Fruit fly (Drosophila melanogaster) whole organism, wandering third instar larva: Measurements from ENCODE around the gene CG31077.
A peak's percentile ranks its signal among the peaks of the same experiment; 100 is the strongest.

Experiments used
- Abd-B ChIP-seq: fragments of >200 bp; optimal IDR thresholded peaks from 2 replicates; lab custom pipeline; 2017; ENCODE audit warnings: missing biosample characterization, missing genetic modification characterization
- CG32264 ChIP-seq: fragments of 200-800 bp; sonication (Bioruptor generic); optimal IDR thresholded peaks from 2 replicates; lab custom pipeline; 2016; ENCODE audit warnings: missing biosample characterization, missing genetic modification characterization
- CG9705 ChIP-seq: fragments of 200-800 bp; sonication (Bioruptor generic); optimal IDR thresholded peaks from 2 replicates; lab custom pipeline; 2018; ENCODE audit warnings: missing biosample characterization, mild to moderate bottlenecking, missing genetic modification characterization
- CrebA ChIP-seq: fragments of 200-800 bp; sonication (Bioruptor generic); optimal IDR thresholded peaks from 2 replicates; lab custom pipeline; 2016; ENCODE audit warnings: missing biosample characterization, mild to moderate bottlenecking, missing genetic modification characterization, borderline replicate concordance
- Dfd ChIP-seq: fragments of >200 bp; optimal IDR thresholded peaks from 2 replicates; lab custom pipeline; 2017; ENCODE audit warnings: missing biosample characterization, missing genetic modification characterization
- Dif ChIP-seq: fragments of 200-275, 200-300 bp; sonication (Bioruptor generic); optimal IDR thresholded peaks from 2 replicates; lab custom pipeline; 2018; ENCODE audit warnings: missing biosample characterization, missing genetic modification characterization; ENCODE audit not compliant: partially characterized antibody
- GATAd ChIP-seq: sonication (Bioruptor generic); optimal IDR thresholded peaks from 2 replicates; lab custom pipeline; 2016; ENCODE audit warnings: missing biosample characterization, missing genetic modification characterization
- HLH106 ChIP-seq: fragments of 200-800 bp; optimal IDR thresholded peaks from 3 replicates; lab custom pipeline; 2019; ENCODE audit warnings: missing biosample characterization, mild to moderate bottlenecking, missing genetic modification characterization, moderate library complexity
- Hnf4 ChIP-seq: fragments of 200-800 bp; sonication (Bioruptor generic); optimal IDR thresholded peaks from 2 replicates; lab custom pipeline; 2016; ENCODE audit warnings: missing biosample characterization, mild to moderate bottlenecking, missing genetic modification characterization
- Hr78 ChIP-seq: fragments of >200 bp; optimal IDR thresholded peaks from 2 replicates; lab custom pipeline; 2017; ENCODE audit warnings: missing biosample characterization, missing genetic modification characterization
- Hr83 ChIP-seq: fragments of 200-300 bp; sonication (Bioruptor generic); optimal IDR thresholded peaks from 2 replicates; lab custom pipeline; 2016; ENCODE audit warnings: missing biosample characterization, mild to moderate bottlenecking, missing genetic modification characterization, moderate library complexity; ENCODE audit not compliant: poor library complexity, severe bottlenecking
- Jra ChIP-seq: sonication (Bioruptor generic); optimal IDR thresholded peaks from 2 replicates; lab custom pipeline; 2016; ENCODE audit warnings: missing biosample characterization, missing genetic modification characterization
- Mio ChIP-seq: sonication (Bioruptor generic); optimal IDR thresholded peaks from 2 replicates; lab custom pipeline; 2016; ENCODE audit warnings: missing biosample characterization, missing genetic modification characterization
- Myc ChIP-seq: fragments of >200 bp; optimal IDR thresholded peaks from 2 replicates; lab custom pipeline; 2017
- N ChIP-seq: fragments of >200 bp; optimal IDR thresholded peaks from 2 replicates; lab custom pipeline; 2018; ENCODE audit warnings: missing biosample characterization, missing external identifiers, missing genetic modification characterization
- OdsH ChIP-seq: fragments of 200-800 bp; sonication (Bioruptor generic); optimal IDR thresholded peaks from 2 replicates; lab custom pipeline; 2016; ENCODE audit warnings: missing biosample characterization, mild to moderate bottlenecking, missing genetic modification characterization
- Rel ChIP-seq, 2 experiments: fragments of 200-800 bp; sonication (Bioruptor generic) in 1 of 2; optimal IDR thresholded peaks; 2 replicates in 1 of 2; 3 replicates in 1 of 2; lab custom pipeline; 2016 to 2019; ENCODE audit warnings: mild to moderate bottlenecking in 2 of 2, missing biosample characterization in 2 of 2, missing genetic modification characterization in 2 of 2, moderate library complexity in 1 of 2
- Sp1 ChIP-seq: fragments of 200-800 bp; sonication (Bioruptor generic); optimal IDR thresholded peaks from 3 replicates; lab custom pipeline; 2019; ENCODE audit warnings: missing biosample characterization, mild to moderate bottlenecking, missing genetic modification characterization, moderate library complexity
- Vsx2 ChIP-seq: fragments of 200-300, 225-300 bp; sonication (Bioruptor generic); optimal IDR thresholded peaks from 2 replicates; lab custom pipeline; 2018; ENCODE audit warnings: missing biosample characterization, missing genetic modification characterization; ENCODE audit not compliant: partially characterized antibody
- br ChIP-seq: fragments of 200-800 bp; sonication (Bioruptor generic); optimal IDR thresholded peaks from 2 replicates; lab custom pipeline; 2016; ENCODE audit warnings: missing biosample characterization, missing genetic modification characterization
- brk ChIP-seq: fragments of 200-800 bp; sonication (Bioruptor generic); optimal IDR thresholded peaks from 2 replicates; lab custom pipeline; 2016; ENCODE audit warnings: missing biosample characterization, mild to moderate bottlenecking, missing genetic modification characterization
- dl ChIP-seq, 2 experiments: fragments of 175-275, 200-275 bp in 1 of 2; fragments of 200-275 bp in 1 of 2; sonication (Bioruptor generic); optimal IDR thresholded peaks; lab custom pipeline; 2018; ENCODE audit warnings: mild to moderate bottlenecking in 2 of 2, missing biosample characterization in 2 of 2, missing genetic modification characterization in 2 of 2, moderate library complexity in 2 of 2; ENCODE audit not compliant: partially characterized antibody in 2 of 2, insufficient read depth in 1 of 2
- dmrt93B ChIP-seq: fragments of 200-800 bp; sonication (Bioruptor generic); optimal IDR thresholded peaks from 2 replicates; lab custom pipeline; 2018; ENCODE audit warnings: missing biosample characterization, mild to moderate bottlenecking, missing genetic modification characterization
- dsf ChIP-seq: sonication (Bioruptor generic); optimal IDR thresholded peaks from 2 replicates; lab custom pipeline; 2016; ENCODE audit warnings: missing biosample characterization, missing genetic modification characterization, borderline replicate concordance
- ey ChIP-seq: fragments of 200-800 bp; sonication (Bioruptor generic); optimal IDR thresholded peaks from 2 replicates; lab custom pipeline; 2016; ENCODE audit warnings: missing biosample characterization, missing genetic modification characterization
- foxo ChIP-seq, 2 experiments: fragments of 200-800 bp; sonication (Bioruptor generic); optimal IDR thresholded peaks; 2 replicates in 1 of 2; 3 replicates in 1 of 2; lab custom pipeline; 2016 to 2017; ENCODE audit warnings: missing biosample characterization in 2 of 2, missing genetic modification characterization in 2 of 2
- fru ChIP-seq: fragments of 200-800 bp; sonication (Bioruptor generic); optimal IDR thresholded peaks from 3 replicates; lab custom pipeline; 2016; ENCODE audit warnings: missing biosample characterization, mild to moderate bottlenecking, missing genetic modification characterization
- h ChIP-seq: fragments of 200-800 bp; sonication (Bioruptor generic); optimal IDR thresholded peaks from 3 replicates; lab custom pipeline; 2016; ENCODE audit warnings: missing biosample characterization, mild to moderate bottlenecking, missing genetic modification characterization
- jim ChIP-seq: fragments of 175-275, 200-325 bp; sonication (Bioruptor generic); optimal IDR thresholded peaks from 2 replicates; lab custom pipeline; 2016; ENCODE audit warnings: missing biosample characterization, mild to moderate bottlenecking, missing genetic modification characterization
- lola ChIP-seq: fragments of >200 bp; optimal IDR thresholded peaks from 2 replicates; lab custom pipeline; 2017; ENCODE audit warnings: missing biosample characterization, missing genetic modification characterization
- pan ChIP-seq: fragments of >200 bp; optimal IDR thresholded peaks from 2 replicates; lab custom pipeline; 2017
- psq ChIP-seq: fragments of 200-800 bp; sonication (Bioruptor generic); optimal IDR thresholded peaks from 3 replicates; lab custom pipeline; 2017; ENCODE audit warnings: missing biosample characterization, mild to moderate bottlenecking, missing genetic modification characterization, moderate library complexity
- rgr ChIP-seq: fragments of 200-800 bp; sonication (Bioruptor generic); optimal IDR thresholded peaks from 3 replicates; lab custom pipeline; 2016; ENCODE audit warnings: missing biosample characterization, mild to moderate bottlenecking, missing genetic modification characterization
- sage ChIP-seq: fragments of 200-800 bp; sonication (Bioruptor generic); optimal IDR thresholded peaks from 2 replicates; lab custom pipeline; 2016; ENCODE audit warnings: missing biosample characterization, mild to moderate bottlenecking, missing genetic modification characterization
- sv ChIP-seq: fragments of 200-800 bp; sonication (Bioruptor generic); optimal IDR thresholded peaks from 3 replicates; lab custom pipeline; 2016; ENCODE audit warnings: missing biosample characterization, missing genetic modification characterization
- tai ChIP-seq: sonication (Bioruptor generic); optimal IDR thresholded peaks from 2 replicates; lab custom pipeline; 2016; ENCODE audit warnings: missing biosample characterization, missing genetic modification characterization
- usp ChIP-seq: fragments of >200 bp; optimal IDR thresholded peaks from 2 replicates; lab custom pipeline; 2017; ENCODE audit warnings: missing biosample characterization, missing genetic modification characterization
- woc ChIP-seq: sonication (Bioruptor generic); optimal IDR thresholded peaks from 2 replicates; lab custom pipeline; 2016; ENCODE audit warnings: missing biosample characterization, mild to moderate bottlenecking, missing genetic modification characterization

CG31077 gene

DNA sequence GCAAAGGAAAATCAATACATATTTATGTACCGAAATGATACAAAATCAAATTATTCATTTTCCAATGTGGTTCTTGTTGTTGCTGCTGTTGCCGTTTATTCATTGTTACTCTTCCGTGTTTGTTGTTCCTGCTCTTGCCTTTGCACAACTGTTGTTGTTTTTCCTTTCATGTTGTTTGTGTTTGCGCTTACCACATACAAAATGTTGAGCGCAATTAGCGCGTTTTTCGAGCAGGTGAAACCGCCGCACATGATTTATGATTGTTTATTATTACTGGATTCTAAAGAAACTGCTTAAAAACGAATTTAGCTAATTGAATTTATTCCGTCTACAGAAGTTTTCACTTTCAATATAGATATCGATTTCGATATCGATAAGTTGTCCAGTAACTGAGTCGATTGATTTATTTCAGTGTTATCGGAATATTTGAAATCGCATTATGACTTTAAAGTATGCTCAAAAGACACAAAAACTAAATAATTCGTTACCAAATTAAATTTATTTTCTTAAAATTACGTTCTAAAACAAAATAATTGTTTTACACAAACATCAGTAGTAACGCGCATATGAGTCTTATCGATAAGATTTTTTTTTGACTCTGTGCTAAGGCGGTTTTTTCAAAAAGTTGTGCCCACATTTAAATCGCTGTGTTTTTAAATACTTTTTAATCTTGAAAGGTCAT lies 35.0 kb upstream of the CG31077 start, which contains the start of gene Tsp97E:
Gene Tsp97E (minus strand): TSS at position 366 of the 682 bp plus-strand sequence.
- TF ChIP-seq Sp1 (GFP tag; lab: Kevin White, UChicago) (peak; percentile 5), psq (no peak), Hnf4 (peak; percentile 3), brk (peak; percentile 25), fru (GFP tag; lab: Kevin White, UChicago) (peak; percentile 54)

DNA sequence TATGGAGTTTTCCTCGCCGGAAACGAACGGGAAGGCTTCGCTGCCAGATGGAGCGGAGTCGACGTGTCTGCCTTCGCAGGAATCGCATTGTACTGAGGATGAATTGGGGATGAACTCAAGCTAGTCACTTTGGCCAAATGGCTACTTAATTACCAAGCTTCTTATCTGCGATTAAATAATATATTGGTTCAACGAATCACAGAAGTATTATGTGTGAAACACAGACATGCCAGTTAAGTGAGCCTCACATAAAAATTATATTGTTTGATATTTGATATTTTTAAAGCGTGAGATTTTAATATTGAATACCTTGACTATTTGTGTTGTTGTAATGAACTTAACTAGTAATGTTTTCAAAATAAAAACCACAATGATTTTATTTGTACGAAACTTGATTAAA lies 33.2 kb upstream of the CG31077 start, which contains the start of gene Gr97a:
Gene Gr97a (minus strand): TSS at position 101 of the 400 bp plus-strand sequence.
- TF ChIP-seq CG32264, result no peak
- TF ChIP-seq Sp1 (GFP tag; lab: Kevin White, UChicago), result no peak
- TF ChIP-seq psq, result no peak
- no peak for TF ChIP-seq N
- no peak for TF ChIP-seq dmrt93B (GFP tag; lab: Kevin White, UChicago)
- TF ChIP-seq Mio (GFP tag; lab: Kevin White, UChicago), result no peak
- TF ChIP-seq pan (lab: Kevin White, UChicago), result no peak
- TF ChIP-seq sv (GFP tag; lab: Kevin White, UChicago), result no peak
- TF ChIP-seq lola (GFP tag; lab: Kevin White, UChicago), result no peak
- no peak for TF ChIP-seq woc (GFP tag; lab: Kevin White, UChicago)
- no peak for TF ChIP-seq dsf (GFP tag; lab: Kevin White, UChicago)
- no peak for TF ChIP-seq brk
- no peak for TF ChIP-seq ey (GFP tag; lab: Kevin White, UChicago)
- TF ChIP-seq GATAd (GFP tag; lab: Kevin White, UChicago), result no peak
- no peak for TF ChIP-seq jim

DNA sequence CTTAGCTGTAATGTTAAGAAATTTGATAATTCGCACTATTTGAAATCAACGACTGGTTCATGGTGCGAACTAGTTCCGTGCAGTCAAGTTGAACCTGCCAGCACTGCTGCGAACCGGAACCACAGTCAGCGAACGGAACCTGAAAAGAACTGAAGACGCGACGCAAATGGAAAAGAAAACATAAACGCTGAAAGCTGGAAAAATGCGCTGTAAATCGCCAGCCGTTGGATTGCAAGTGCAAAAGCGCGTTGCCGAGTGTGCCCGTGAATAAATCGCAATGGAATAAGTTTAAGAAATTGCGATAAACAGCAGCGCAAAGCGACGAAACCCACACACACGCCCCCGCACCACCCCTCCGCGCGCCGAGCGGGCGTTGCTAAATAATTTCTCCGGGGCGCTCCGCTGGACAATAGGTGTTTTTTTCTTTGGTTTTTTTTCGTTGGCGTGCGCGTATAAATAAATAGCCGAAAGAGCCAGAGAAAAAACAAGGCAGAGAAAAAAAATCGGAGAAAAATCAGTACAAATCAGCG lies 32.7 kb upstream of the CG31077 start, which contains the start of gene CG5521:
Gene CG5521 (plus strand): TSS at position 137 of the 530 bp plus-strand sequence.
- TF ChIP-seq Mio (GFP tag; lab: Kevin White, UChicago), result no peak
- peak; percentile 59 for TF ChIP-seq h (GFP tag; lab: Kevin White, UChicago)
- TF ChIP-seq dmrt93B (GFP tag; lab: Kevin White, UChicago), result no peak
- TF ChIP-seq rgr (GFP tag; lab: Kevin White, UChicago), result no peak
- no peak for TF ChIP-seq N
- TF ChIP-seq OdsH (GFP tag; lab: Kevin White, UChicago), result no peak
- TF ChIP-seq Dfd (GFP tag; lab: Kevin White, UChicago), result no peak
- no peak for TF ChIP-seq Rel (GFP tag; optimal IDR thresholded peaks at IDR 0.05; lab: Kevin White, UChicago)
- TF ChIP-seq Rel (tag; optimal IDR thresholded peaks at IDR 0.05; lab: Kevin White, UChicago), result peak; percentile 8
- no peak for TF ChIP-seq Hr78 (GFP tag; lab: Kevin White, UChicago)
- TF ChIP-seq fru (GFP tag; lab: Kevin White, UChicago), result no peak
- TF ChIP-seq HLH106 (tag; lab: Kevin White, UChicago), result no peak
- no peak for TF ChIP-seq GATAd (GFP tag; lab: Kevin White, UChicago)
- no peak for TF ChIP-seq sv (GFP tag; lab: Kevin White, UChicago)
- peak; percentile 50 for TF ChIP-seq psq
- TF ChIP-seq sage (GFP tag; lab: Kevin White, UChicago), result no peak
- no peak for TF ChIP-seq brk
- no peak for TF ChIP-seq CG9705 (GFP tag; lab: Kevin White, UChicago)
- TF ChIP-seq tai, result no peak
- TF ChIP-seq Sp1 (GFP tag; lab: Kevin White, UChicago), result peak; percentile 9
- TF ChIP-seq dl (GFP tag; optimal IDR thresholded peaks at IDR 0.05; lab: Kevin White, UChicago; ENCODE audit: insufficient read depth in 1 of 2, partially characterized antibody in 2 of 2), result no peak
- no peak for TF ChIP-seq jim
- peak; percentile 69 for TF ChIP-seq woc (GFP tag; lab: Kevin White, UChicago)
- TF ChIP-seq Hnf4, result no peak
- no peak for TF ChIP-seq foxo (GFP tag; optimal IDR thresholded peaks at IDR 0.05; lab: Kevin White, UChicago)
- TF ChIP-seq Dif (GFP tag; lab: Kevin White, UChicago), result no peak
- no peak for TF ChIP-seq CrebA (GFP tag; lab: Kevin White, UChicago)
- TF ChIP-seq Hr83 (GFP tag; lab: Kevin White, UChicago), result no peak
- no peak for TF ChIP-seq lola (GFP tag; lab: Kevin White, UChicago)
- TF ChIP-seq usp, result no peak
- TF ChIP-seq Jra (GFP tag; lab: Kevin White, UChicago), result no peak
- TF ChIP-seq dsf (GFP tag; lab: Kevin White, UChicago), result no peak
- TF ChIP-seq Vsx2 (GFP tag; lab: Kevin White, UChicago), result no peak
- no peak for TF ChIP-seq CG32264
- TF ChIP-seq pan (lab: Kevin White, UChicago), result no peak
- no peak for TF ChIP-seq Myc (lab: Kevin White, UChicago)
- TF ChIP-seq Abd-B, result no peak
- TF ChIP-seq br (GFP tag; lab: Kevin White, UChicago), result no peak
- TF ChIP-seq ey (GFP tag; lab: Kevin White, UChicago), result no peak
